Fruit fly (Drosophila melanogaster): Measurements from ENCODE around the gene mkg-p.

Gene mkg-p

dm6 chr3L:8423156-8423555 lies 18.1 kb upstream of the mkg-p start (continued):
- peak; percentile 25 for TF ChIP-seq Ssrp (tag; optimal IDR thresholded peaks at IDR 0.05)
- no peak for TF ChIP-seq ken (GFP tag; IDR thresholded peaks at IDR 0.05)
- peak; percentile 49 for TF ChIP-seq phol (tag; optimal IDR thresholded peaks at IDR 0.05)
- TF ChIP-seq CG13123 (GFP tag; optimal IDR thresholded peaks at IDR 0.05): no peak
- peak; percentile 26 for TF ChIP-seq Six4 (GFP tag; optimal IDR thresholded peaks at IDR 0.05)
- TF ChIP-seq CG14965 (GFP tag; optimal IDR thresholded peaks at IDR 0.05; ENCODE audit: borderline replicate concordance): no peak
- TF ChIP-seq Myb (GFP tag; optimal IDR thresholded peaks at IDR 0.05): no peak
- no peak for TF ChIP-seq lmd (GFP tag; IDR thresholded peaks at IDR 0.05)
- no peak for TF ChIP-seq B-H1 (GFP tag; IDR thresholded peaks at IDR 0.05)
- no peak for TF ChIP-seq ftz-f1 (GFP tag; optimal IDR thresholded peaks at IDR 0.05)
- no peak for TF ChIP-seq Atf6 (GFP tag; IDR thresholded peaks at IDR 0.05)
- TF ChIP-seq bsh (GFP tag; optimal IDR thresholded peaks at IDR 0.05): peak in 1 of 2 experiments; percentile 12
- TF ChIP-seq lbe (GFP tag; optimal IDR thresholded peaks at IDR 0.05): no peak
- no peak for TF ChIP-seq mld (GFP tag; IDR thresholded peaks at IDR 0.05; ENCODE audit: partially characterized antibody)
- no peak for TF ChIP-seq chif (GFP tag; optimal IDR thresholded peaks at IDR 0.05)
- no peak for TF ChIP-seq CG8478 (optimal IDR thresholded peaks at IDR 0.05)
- no peak for TF ChIP-seq CG18764 (GFP tag; optimal IDR thresholded peaks at IDR 0.05)
- TF ChIP-seq CG12391 (tag; optimal IDR thresholded peaks at IDR 0.05): peak; percentile 35
- TF ChIP-seq dysf (GFP tag; IDR thresholded peaks at IDR 0.05): no peak
- peak; percentile 47 for TF ChIP-seq nmo (GFP tag; optimal IDR thresholded peaks at IDR 0.05)
- TF ChIP-seq CG11398 (GFP tag; optimal IDR thresholded peaks at IDR 0.05): no peak
- TF ChIP-seq schlank (tag; optimal IDR thresholded peaks at IDR 0.05): no peak
- 0 out of 2 replicates have a peak, but pooled peaks have one; percentile 24 for TF ChIP-seq CG6689 (GFP tag; IDR thresholded peaks at IDR 0.05)
- no peak for TF ChIP-seq HLH3B (GFP tag; IDR thresholded peaks at IDR 0.05)
- TF ChIP-seq HLH4C (GFP tag; IDR thresholded peaks at IDR 0.05; ENCODE audit: partially characterized antibody): no peak
- no peak for TF ChIP-seq Jarid2 (GFP tag; optimal IDR thresholded peaks at IDR 0.05)
- no peak for TF ChIP-seq CG15011 (GFP tag; optimal IDR thresholded peaks at IDR 0.05)
- no peak for TF ChIP-seq kay (GFP tag; optimal IDR thresholded peaks at IDR 0.05)
- peak; percentile 50 for TF ChIP-seq gem (tag; optimal IDR thresholded peaks at IDR 0.05)
- TF ChIP-seq CG6854 (GFP tag; optimal IDR thresholded peaks at IDR 0.05): no peak
- TF ChIP-seq lov (optimal IDR thresholded peaks at IDR 0.05): no peak
- no peak for TF ChIP-seq lov (GFP tag; IDR thresholded peaks at IDR 0.05)
- TF ChIP-seq CG17359 (tag; optimal IDR thresholded peaks at IDR 0.05): no peak
- TF ChIP-seq CG7928 (GFP tag; optimal IDR thresholded peaks at IDR 0.05): no peak
- no peak for TF ChIP-seq CG5953 (GFP tag; IDR thresholded peaks at IDR 0.05)
- TF ChIP-seq H15 (GFP tag; IDR thresholded peaks at IDR 0.05): no peak
- no peak for TF ChIP-seq CG1832 (GFP tag; optimal IDR thresholded peaks at IDR 0.05)
- TF ChIP-seq C15 (GFP tag; IDR thresholded peaks at IDR 0.05): no peak
- no peak for TF ChIP-seq Spps (tag; optimal IDR thresholded peaks at IDR 0.05)
- TF ChIP-seq CG10543 (GFP tag; optimal IDR thresholded peaks at IDR 0.05): no peak
- peak; percentile 10 for TF ChIP-seq fd96Cb (tag; optimal IDR thresholded peaks at IDR 0.05)
- TF ChIP-seq CG6254 (GFP tag; optimal IDR thresholded peaks at IDR 0.05): no peak
- TF ChIP-seq Eip74EF (GFP tag; optimal IDR thresholded peaks at IDR 0.05): peak in 1 of 2 experiments; percentile 32
- no peak for TF ChIP-seq CG2116 (GFP tag; optimal IDR thresholded peaks at IDR 0.05)
- no peak for TF ChIP-seq twi (tag; optimal IDR thresholded peaks at IDR 0.05)
- no peak for TF ChIP-seq Sin3A (optimal IDR thresholded peaks at IDR 0.05)
- TF ChIP-seq CG1529 (GFP tag; optimal IDR thresholded peaks at IDR 0.05): peak; percentile 11
- no peak for TF ChIP-seq CG14667 (GFP tag; IDR thresholded peaks at IDR 0.05)
- no peak for TF ChIP-seq Rfx (GFP tag; IDR thresholded peaks at IDR 0.05)
- TF ChIP-seq CG16815 (GFP tag; optimal IDR thresholded peaks at IDR 0.05): no peak
- no peak for TF ChIP-seq Trl (optimal IDR thresholded peaks at IDR 0.05)
- no peak for TF ChIP-seq Trl (GFP tag; optimal IDR thresholded peaks at IDR 0.05)
- TF ChIP-seq Rx (GFP tag; IDR thresholded peaks at IDR 0.05): no peak

All from whole organism, embryonic.